Fruit fly (Drosophila melanogaster) whole organism, embryonic: ENCODE data around the gene CG43993.
A peak's percentile ranks its signal among the peaks of the same experiment; 100 is the strongest.

Experiments used
- Atf6 ChIP-seq: fragments of 200-800 bp; sonication (Bioruptor generic); IDR thresholded peaks from 2 replicates; pipeline ENCODE4 v1.3.6; 2022; ENCODE audit warnings: missing biosample characterization, missing genetic modification characterization
- CG10209 ChIP-seq: fragments of 200-800 bp; sonication (Bioruptor generic); optimal IDR thresholded peaks from 3 replicates; lab custom pipeline; 2017; ENCODE audit warnings: missing biosample characterization, mild to moderate bottlenecking, missing genetic modification characterization, missing genetic modification reagents
- CG1024 ChIP-seq: fragments of 200-800 bp; sonication (Bioruptor generic); IDR thresholded peaks from 2 replicates; pipeline ENCODE4 v1.3.6; 2022; ENCODE audit warnings: missing biosample characterization, missing genetic modification characterization
- CG10431 ChIP-seq: fragments of 200-800 bp; sonication (Bioruptor generic); optimal IDR thresholded peaks from 3 replicates; lab custom pipeline; 2018; ENCODE audit warnings: missing biosample characterization, mild to moderate bottlenecking, missing genetic modification characterization
- CG11696 ChIP-seq: fragments of 200-800 bp; sonication (Bioruptor generic); IDR thresholded peaks from 2 replicates; pipeline ENCODE4 v1.3.6; 2022; ENCODE audit warnings: missing biosample characterization, missing genetic modification characterization
- CG14014 ChIP-seq: fragments of 200-800 bp; sonication (Bioruptor generic); IDR thresholded peaks from 2 replicates; pipeline ENCODE4 v1.3.6; 2022; ENCODE audit warnings: missing biosample characterization, missing genetic modification characterization
- CG15479 ChIP-seq: fragments of 200-800 bp; sonication (Bioruptor generic); optimal IDR thresholded peaks from 3 replicates; lab custom pipeline; 2019; ENCODE audit warnings: missing biosample characterization, mild to moderate bottlenecking, missing genetic modification characterization, moderate library complexity
- CG15601 ChIP-seq: fragments of 200-800 bp; sonication (Bioruptor generic); optimal IDR thresholded peaks from 3 replicates; lab custom pipeline; 2019; ENCODE audit warnings: missing biosample characterization, mild to moderate bottlenecking, missing genetic modification characterization, moderate library complexity
- CG15696 ChIP-seq: fragments of 200-800 bp; sonication (Bioruptor generic); optimal IDR thresholded peaks from 2 replicates; lab custom pipeline; 2019; ENCODE audit warnings: missing biosample characterization, mild to moderate bottlenecking, missing genetic modification characterization, moderate library complexity
- CG1603 ChIP-seq: fragments of 200-800 bp; sonication (Bioruptor generic); optimal IDR thresholded peaks from 2 replicates; lab custom pipeline; 2019; ENCODE audit warnings: missing biosample characterization, mild to moderate bottlenecking, missing genetic modification characterization, moderate library complexity
- CG17361 ChIP-seq: fragments of 200-800 bp; sonication (Bioruptor generic); IDR thresholded peaks from 3 replicates; pipeline ENCODE4 v1.3.6; 2022; ENCODE audit warnings: missing biosample characterization, missing genetic modification characterization
- CG17612 ChIP-seq: fragments of 200-800 bp; sonication (Bioruptor generic); IDR thresholded peaks from 2 replicates; pipeline ENCODE4 v1.3.6; 2022; ENCODE audit warnings: missing biosample characterization, missing genetic modification characterization
- CG2678 ChIP-seq: fragments of 200-800 bp; sonication (Bioruptor generic); optimal IDR thresholded peaks from 3 replicates; lab custom pipeline; 2019; ENCODE audit warnings: missing biosample characterization, mild to moderate bottlenecking, missing genetic modification characterization, moderate library complexity
- CG3163 ChIP-seq: fragments of 200-800 bp; sonication (Bioruptor generic); optimal IDR thresholded peaks from 3 replicates; lab custom pipeline; 2016; ENCODE audit warnings: missing biosample characterization, missing genetic modification characterization
- CG32532 ChIP-seq: fragments of 200-800 bp; sonication (Bioruptor generic); IDR thresholded peaks from 2 replicates; pipeline ENCODE4 v1.3.6; 2022; ENCODE audit warnings: missing biosample characterization, missing genetic modification characterization
- CG5180 ChIP-seq: fragments of 200-800 bp; sonication (Bioruptor generic); optimal IDR thresholded peaks from 3 replicates; lab custom pipeline; 2017; ENCODE audit warnings: missing biosample characterization, missing genetic modification characterization, mild to moderate bottlenecking, moderate library complexity, missing genetic modification reagents
- CG7786 ChIP-seq: fragments of 200-800 bp; sonication (Bioruptor generic); optimal IDR thresholded peaks from 2 replicates; lab custom pipeline; 2016; ENCODE audit warnings: missing biosample characterization, missing genetic modification characterization
- CG7839 ChIP-seq: fragments of 200-800 bp; sonication (Bioruptor generic); optimal IDR thresholded peaks from 3 replicates; lab custom pipeline; 2018; ENCODE audit warnings: missing biosample characterization, mild to moderate bottlenecking, missing genetic modification characterization, moderate library complexity
- CG8281 ChIP-seq: fragments of 200-800 bp; sonication (Bioruptor generic); optimal IDR thresholded peaks from 2 replicates; lab custom pipeline; 2018; ENCODE audit warnings: missing biosample characterization, mild to moderate bottlenecking, missing genetic modification characterization, moderate library complexity
- D ChIP-seq, 2 experiments: fragments of 200-800 bp in 1 of 2; fragments of >200 bp in 1 of 2; sonication (Bioruptor generic) in 1 of 2; optimal IDR thresholded peaks; 2 replicates in 1 of 2; 3 replicates in 1 of 2; lab custom pipeline; 2017; ENCODE audit warnings: mild to moderate bottlenecking in 1 of 2, missing biosample characterization in 1 of 2, missing genetic modification characterization in 1 of 2, missing genetic modification reagents in 1 of 2
- Dp ChIP-seq: fragments of 200-800 bp; sonication (Bioruptor generic); optimal IDR thresholded peaks from 2 replicates; lab custom pipeline; 2018; ENCODE audit warnings: missing biosample characterization, mild to moderate bottlenecking, missing genetic modification characterization, moderate library complexity
- Fer1 ChIP-seq: fragments of 200-800 bp; sonication (Bioruptor generic); optimal IDR thresholded peaks from 2 replicates; lab custom pipeline; 2017; ENCODE audit warnings: missing biosample characterization, mild to moderate bottlenecking, missing genetic modification characterization
- Hand ChIP-seq: fragments of 200-800 bp; sonication (Bioruptor generic); optimal IDR thresholded peaks from 2 replicates; lab custom pipeline; 2017; ENCODE audit warnings: mild to moderate bottlenecking, missing biosample characterization, missing genetic modification reagents, missing genetic modification characterization
- HmgD ChIP-seq: fragments of 200-800 bp; sonication (Bioruptor generic); optimal IDR thresholded peaks from 3 replicates; lab custom pipeline; 2016; ENCODE audit warnings: missing biosample characterization, missing genetic modification characterization
- Hr39 ChIP-seq: fragments of >200 bp; optimal IDR thresholded peaks from 2 replicates; lab custom pipeline; 2017
- Hr51 ChIP-seq, 2 experiments: fragments of 200-800 bp; sonication (Bioruptor generic); optimal IDR thresholded peaks; 2 replicates in 1 of 2; 3 replicates in 1 of 2; lab custom pipeline; 2016 to 2018; ENCODE audit warnings: missing biosample characterization in 2 of 2, missing genetic modification characterization in 2 of 2, mild to moderate bottlenecking in 1 of 2, moderate library complexity in 1 of 2
- Lpt ChIP-seq: fragments of >200 bp; optimal IDR thresholded peaks from 2 replicates; lab custom pipeline; 2018; ENCODE audit warnings: missing biosample characterization, missing genetic modification characterization
- Med ChIP-seq: fragments of 200-800 bp; sonication (Bioruptor generic); peaks from one replicate; lab custom pipeline; 2016; ENCODE audit warnings: missing biosample characterization, missing genetic modification characterization, mild to moderate bottlenecking, inconsistent platforms, moderate library complexity
- Optix ChIP-seq: fragments of 200-800 bp; sonication (Bioruptor generic); IDR thresholded peaks from 3 replicates; pipeline ENCODE4 v1.3.6; 2022; ENCODE audit warnings: missing biosample characterization, missing genetic modification characterization
- PHDP ChIP-seq: fragments of 200-800 bp; sonication (Bioruptor generic); optimal IDR thresholded peaks from 3 replicates; lab custom pipeline; 2018; ENCODE audit warnings: missing biosample characterization, mild to moderate bottlenecking, missing genetic modification characterization, moderate library complexity
- Sox100B ChIP-seq: fragments of 200-800 bp; sonication (Bioruptor generic); optimal IDR thresholded peaks from 3 replicates; lab custom pipeline; 2018; ENCODE audit warnings: missing biosample characterization, mild to moderate bottlenecking, missing genetic modification characterization
- aop ChIP-seq: fragments of 200-800 bp; sonication (Bioruptor generic); IDR thresholded peaks from 2 replicates; pipeline ENCODE4 v1.3.6; 2022; ENCODE audit warnings: missing biosample characterization, missing genetic modification characterization
- bab2 ChIP-seq: fragments of 200-800 bp; sonication (Bioruptor generic); optimal IDR thresholded peaks from 2 replicates; lab custom pipeline; 2016; ENCODE audit warnings: missing biosample characterization, missing genetic modification characterization
- chn ChIP-seq: fragments of 200-800 bp; sonication (Bioruptor generic); optimal IDR thresholded peaks from 2 replicates; lab custom pipeline; 2016; ENCODE audit warnings: missing biosample characterization, missing genetic modification characterization
- eve ChIP-seq, 2 experiments: fragments of >200 bp; optimal IDR thresholded peaks; 2 replicates each; lab custom pipeline; 2017; ENCODE audit warnings: missing biosample characterization in 2 of 2, missing genetic modification characterization in 2 of 2
- exex ChIP-seq: fragments of 200-800 bp; sonication (Bioruptor generic); optimal IDR thresholded peaks from 4 replicates; lab custom pipeline; 2018; ENCODE audit warnings: missing biosample characterization, mild to moderate bottlenecking, missing genetic modification characterization, moderate library complexity
- grn ChIP-seq: fragments of 200-800 bp; sonication (Bioruptor generic); optimal IDR thresholded peaks from 3 replicates; lab custom pipeline; 2017; ENCODE audit warnings: missing biosample characterization, missing genetic modification characterization
- kay ChIP-seq: fragments of 200-800 bp; sonication (Bioruptor generic); optimal IDR thresholded peaks from 2 replicates; lab custom pipeline; 2016; ENCODE audit warnings: missing biosample characterization, missing genetic modification characterization
- lilli ChIP-seq: fragments of 200-800 bp; sonication (Bioruptor generic); optimal IDR thresholded peaks from 3 replicates; lab custom pipeline; 2016; ENCODE audit warnings: missing biosample characterization, missing genetic modification characterization
- luna ChIP-seq: fragments of 200-800 bp; sonication (Bioruptor generic); optimal IDR thresholded peaks from 2 replicates; lab custom pipeline; 2016; ENCODE audit warnings: missing biosample characterization, missing genetic modification characterization
- psq ChIP-seq: fragments of 200-800 bp; sonication (Bioruptor generic); optimal IDR thresholded peaks from 2 replicates; lab custom pipeline; 2017; ENCODE audit warnings: missing biosample characterization, missing genetic modification characterization
- seq ChIP-seq: fragments of 200-800 bp; sonication (Bioruptor generic); IDR thresholded peaks from 2 replicates; pipeline ENCODE4 v1.3.6; 2022; ENCODE audit warnings: missing biosample characterization, missing genetic modification characterization
- slbo ChIP-seq: fragments of 200-800 bp; sonication (Bioruptor generic); IDR thresholded peaks from 2 replicates; pipeline ENCODE4 v1.3.6; 2022; ENCODE audit warnings: missing biosample characterization, missing genetic modification characterization
- sug ChIP-seq: fragments of 200-800 bp; optimal IDR thresholded peaks from 2 replicates; lab custom pipeline; 2019; ENCODE audit warnings: missing biosample characterization, mild to moderate bottlenecking, missing genetic modification characterization, moderate library complexity
- twi ChIP-seq: fragments of 200-800 bp; optimal IDR thresholded peaks from 2 replicates; lab custom pipeline; 2019; ENCODE audit warnings: missing biosample characterization, mild to moderate bottlenecking, missing genetic modification characterization, moderate library complexity
- zfh2 ChIP-seq: fragments of 200-800 bp; sonication (Bioruptor generic); optimal IDR thresholded peaks from 2 replicates; lab custom pipeline; 2016; ENCODE audit warnings: missing biosample characterization, missing genetic modification characterization

Gene CG43993

DNA sequence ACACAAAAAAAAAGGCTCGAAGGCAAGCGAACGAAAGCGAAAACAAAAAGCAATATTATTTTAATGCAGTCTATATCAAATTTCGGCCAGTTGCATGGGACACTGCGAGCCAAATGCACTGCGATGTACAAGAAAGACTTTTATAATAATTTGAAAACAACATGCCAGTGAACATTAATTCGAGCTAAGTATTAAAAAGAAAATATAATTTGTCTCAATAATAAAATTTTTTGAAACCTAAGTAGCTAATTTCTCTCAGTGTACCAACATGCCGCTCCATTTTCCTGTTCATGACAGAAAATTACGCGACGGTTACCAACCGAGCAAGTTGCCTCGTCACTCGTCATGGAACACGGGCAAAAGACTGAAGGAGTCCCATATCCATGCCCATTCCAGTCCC, 45.0 kb downstream of the CG43993 start (continued):
- TF ChIP-seq Hand (GFP tag; lab: Kevin White, UChicago) (no peak), Atf6 (GFP tag; lab: Robert Waterston, UW) (no peak), lilli (GFP tag; lab: Kevin White, UChicago) (peak; percentile 34), Med (GFP tag; lab: Kevin White, UChicago) (peak; percentile 66)

DNA sequence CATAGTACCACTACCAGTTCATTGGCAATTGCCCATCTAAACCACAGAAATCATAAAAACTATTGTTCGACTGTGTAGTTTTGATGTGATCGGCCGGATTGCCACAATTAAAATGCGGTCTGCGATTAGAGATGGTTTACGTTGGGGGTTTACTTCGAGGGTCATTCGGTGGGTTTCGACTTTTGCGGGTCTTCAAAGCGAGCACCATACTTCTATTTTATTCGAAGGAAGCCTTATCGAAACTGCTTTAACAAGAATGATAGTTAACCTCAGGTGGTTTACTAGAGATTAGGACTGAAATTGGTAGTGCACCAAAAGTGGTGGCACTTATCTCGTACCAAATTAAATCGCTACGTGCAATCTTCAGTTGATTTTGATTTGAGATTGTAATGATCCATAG, 45.6 kb downstream of the CG43993 start:
- TF ChIP-seq CG17361 (GFP tag; lab: Robert Waterston, UW) (no peak), grn (GFP tag; lab: Kevin White, UChicago) (peak; percentile 32), exex (tag; lab: Kevin White, UChicago) (peak; percentile 53), Lpt (GFP tag; lab: Kevin White, UChicago) (no peak), CG32532 (GFP tag; lab: Robert Waterston, UW) (no peak), Hr39 (no peak), CG11696 (GFP tag; lab: Robert Waterston, UW) (no peak), CG10209 (GFP tag; lab: Kevin White, UChicago) (no peak), sug (tag; lab: Kevin White, UChicago) (peak; percentile 68), CG7786 (GFP tag; lab: Kevin White, UChicago) (no peak)

DNA sequence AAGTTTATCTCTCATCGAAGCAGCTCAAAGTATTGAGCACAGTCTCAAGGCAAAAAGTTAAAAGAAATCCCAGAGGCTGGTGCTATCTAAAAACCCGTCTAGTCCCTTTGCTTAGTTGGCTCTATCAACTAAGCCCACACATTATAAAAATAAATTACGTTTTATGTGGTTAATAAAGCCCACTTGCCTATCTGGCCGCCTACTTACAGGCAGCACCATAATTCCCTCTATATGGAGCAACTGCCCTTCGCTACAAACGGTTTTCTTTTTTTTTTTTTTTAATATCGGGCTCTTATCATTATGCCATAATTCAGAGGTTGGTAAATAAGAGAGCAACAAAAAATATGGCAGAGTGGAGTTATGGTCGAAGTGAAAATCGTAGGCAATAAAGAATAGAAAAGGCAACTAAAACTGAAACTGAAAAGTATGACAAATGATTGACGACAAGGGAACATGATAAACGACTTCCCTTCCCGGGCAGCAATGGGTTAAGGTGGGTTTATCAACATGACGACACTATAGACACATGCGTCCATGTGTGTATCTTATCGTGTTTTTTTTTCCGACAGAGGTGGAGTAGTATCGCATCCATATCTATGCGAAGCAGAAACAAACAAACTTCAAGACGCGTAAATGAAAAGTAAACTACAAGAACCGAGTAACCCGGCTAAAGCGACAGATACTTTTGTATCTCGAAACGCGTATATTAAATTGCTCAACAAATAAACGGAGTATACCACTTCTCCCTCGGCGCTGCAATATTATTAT, 46.4 kb downstream of the CG43993 start:
- no peak for TF ChIP-seq luna (GFP tag; lab: Kevin White, UChicago)
- no peak for TF ChIP-seq psq (GFP tag; lab: Kevin White, UChicago)
- TF ChIP-seq PHDP: peak; percentile 13
- peak; percentile 14 for TF ChIP-seq CG15479 (GFP tag; lab: Kevin White, UChicago)
- peak in 1 of 2 experiments; percentile 46 for TF ChIP-seq eve (GFP tag; optimal IDR thresholded peaks at IDR 0.05; lab: Kevin White, UChicago)
- TF ChIP-seq Fer1 (GFP tag; lab: Kevin White, UChicago): peak; percentile 27
- peak; percentile 62 for TF ChIP-seq CG10431 (GFP tag; lab: Kevin White, UChicago)
- peak; percentile 50 for TF ChIP-seq CG15696
- TF ChIP-seq sug (tag; lab: Kevin White, UChicago): peak; percentile 6
- no peak for TF ChIP-seq D (optimal IDR thresholded peaks at IDR 0.05; lab: Kevin White, UChicago)
- peak; percentile 27 for TF ChIP-seq D (GFP tag; optimal IDR thresholded peaks at IDR 0.05; lab: Kevin White, UChicago)
- TF ChIP-seq CG8281 (tag; lab: Kevin White, UChicago): peak; percentile 65
- no peak for TF ChIP-seq CG3163 (GFP tag; lab: Kevin White, UChicago)
- TF ChIP-seq Sox100B (GFP tag; lab: Kevin White, UChicago): peak; percentile 41
- no peak for TF ChIP-seq chn
- TF ChIP-seq aop (GFP tag; lab: Robert Waterston, UW): no peak
- TF ChIP-seq slbo (GFP tag; lab: Robert Waterston, UW): 0 out of 2 replicates have a peak, but pooled peaks have one; percentile 12
- TF ChIP-seq CG2678 (tag; lab: Kevin White, UChicago): peak; percentile 50
- TF ChIP-seq CG7839 (tag; lab: Kevin White, UChicago): peak; percentile 17
- TF ChIP-seq twi (tag; lab: Kevin White, UChicago): peak; percentile 64
- TF ChIP-seq CG14014 (GFP tag; lab: Robert Waterston, UW): no peak
- TF ChIP-seq Dp: no peak
- TF ChIP-seq Optix (GFP tag; lab: Robert Waterston, UW): no peak
- TF ChIP-seq Hr51 (GFP tag; optimal IDR thresholded peaks at IDR 0.05; lab: Kevin White, UChicago): peak in 1 of 2 experiments; percentile 22
- TF ChIP-seq CG15601 (tag; lab: Kevin White, UChicago): peak; percentile 70
- TF ChIP-seq CG1024: no peak
- peak; percentile 16 for TF ChIP-seq CG1603 (tag; lab: Kevin White, UChicago)
- no peak for TF ChIP-seq CG17612 (GFP tag; lab: Robert Waterston, UW)
- no peak for TF ChIP-seq seq
- TF ChIP-seq HmgD: no peak
- peak; percentile 2 for TF ChIP-seq CG5180 (GFP tag; lab: Kevin White, UChicago)
- TF ChIP-seq bab2 (GFP tag; lab: Kevin White, UChicago): no peak
- TF ChIP-seq zfh2: no peak
- TF ChIP-seq kay (GFP tag; lab: Kevin White, UChicago): no peak
